Worm (Caenorhabditis elegans): ENCODE measurements around the gene F45E6.1.

DNA sequence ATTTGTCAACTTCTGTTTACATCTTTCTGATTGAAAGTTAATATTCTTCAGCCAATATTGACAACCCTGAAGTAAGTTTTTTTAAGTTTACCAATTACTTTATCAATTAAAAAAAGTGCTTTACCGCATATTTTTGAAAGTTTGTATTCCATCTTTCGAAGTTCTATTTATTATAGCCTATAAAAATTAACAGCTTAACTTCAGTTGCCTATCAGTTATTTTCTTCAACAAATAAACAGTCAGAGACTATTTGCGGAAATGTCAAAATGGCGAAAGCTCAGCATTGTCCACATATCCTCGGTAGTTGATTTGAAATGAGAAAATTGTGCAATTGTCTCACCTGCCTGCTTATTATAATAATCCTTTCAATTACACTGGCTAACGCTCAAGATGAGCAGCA lies 13.7 kb downstream of the F45E6.1 start, which contains the start of gene T18D3.5:
- TF ChIP-seq fkh-8 (tag; optimal IDR thresholded peaks at IDR 0.05) (no peak), alr-1 (tag; optimal IDR thresholded peaks at IDR 0.05; ENCODE audit: borderline replicate concordance) (no peak), fkh-10 (GFP tag; optimal IDR thresholded peaks at IDR 0.05) (no peak), jun-1 (tag; optimal IDR thresholded peaks at IDR 0.05) (no peak), hpl-2 (GFP tag; optimal IDR thresholded peaks at IDR 0.05) (no peak), lin-15B (tag; optimal IDR thresholded peaks at IDR 0.05) (no peak), ces-1 (GFP tag; optimal IDR thresholded peaks at IDR 0.05) (no peak)

All from whole organism, L1 larva.